Fruit fly (Drosophila melanogaster) whole organism, embryonic: ENCODE data around the gene CG46465.

ENCODE experiments used
- Atf-2 ChIP-seq: fragments of 200-800 bp; sonication (Bioruptor generic); optimal IDR thresholded peaks from 2 replicates; lab custom pipeline; 2016; ENCODE audit warnings: missing biosample characterization, missing genetic modification characterization
- Atf6 ChIP-seq: fragments of 200-800 bp; sonication (Bioruptor generic); IDR thresholded peaks from 2 replicates; pipeline ENCODE4 v1.3.6; 2022; ENCODE audit warnings: missing biosample characterization, missing genetic modification characterization
- CG11085 ChIP-seq: fragments of 200-800 bp; sonication (Bioruptor generic); IDR thresholded peaks from 2 replicates; pipeline ENCODE4 v1.3.6; 2022; ENCODE audit warnings: missing biosample characterization, missing genetic modification characterization
- CG11093 ChIP-seq: fragments of 200-800 bp; sonication (Bioruptor generic); IDR thresholded peaks from 3 replicates; pipeline ENCODE4 v1.3.6; 2022; ENCODE audit warnings: missing biosample characterization, missing genetic modification characterization
- CG11504 ChIP-seq: fragments of 200-800 bp; sonication (Bioruptor generic); optimal IDR thresholded peaks from 3 replicates; lab custom pipeline; 2019; ENCODE audit warnings: missing biosample characterization, mild to moderate bottlenecking, missing genetic modification characterization, moderate library complexity
- CG11696 ChIP-seq: fragments of 200-800 bp; sonication (Bioruptor generic); IDR thresholded peaks from 2 replicates; pipeline ENCODE4 v1.3.6; 2022; ENCODE audit warnings: missing biosample characterization, missing genetic modification characterization
- CG12391 ChIP-seq: fragments of 200-800 bp; sonication (Bioruptor generic); optimal IDR thresholded peaks from 3 replicates; lab custom pipeline; 2018; ENCODE audit warnings: missing biosample characterization, mild to moderate bottlenecking, missing genetic modification characterization, moderate library complexity
- CG15479 ChIP-seq: fragments of 200-800 bp; sonication (Bioruptor generic); optimal IDR thresholded peaks from 3 replicates; lab custom pipeline; 2019; ENCODE audit warnings: missing biosample characterization, mild to moderate bottlenecking, missing genetic modification characterization, moderate library complexity
- CG15514 ChIP-seq: fragments of 200-800 bp; sonication (Bioruptor generic); optimal IDR thresholded peaks from 3 replicates; lab custom pipeline; 2017; ENCODE audit warnings: missing biosample characterization, missing genetic modification characterization, mild to moderate bottlenecking, moderate library complexity, missing genetic modification reagents
- CG1602 ChIP-seq: fragments of 200-800 bp; sonication (Bioruptor generic); optimal IDR thresholded peaks from 3 replicates; lab custom pipeline; 2016; ENCODE audit warnings: missing biosample characterization, missing genetic modification characterization
- CG17912 ChIP-seq: fragments of 200-800 bp; sonication (Bioruptor generic); optimal IDR thresholded peaks from 2 replicates; lab custom pipeline; 2018; ENCODE audit warnings: missing biosample characterization, mild to moderate bottlenecking, missing genetic modification characterization
- CG18599 ChIP-seq: fragments of 200-800 bp; sonication (Bioruptor generic); optimal IDR thresholded peaks from 3 replicates; lab custom pipeline; 2017; ENCODE audit warnings: missing biosample characterization, missing genetic modification characterization, mild to moderate bottlenecking, moderate library complexity, missing genetic modification reagents
- CG34376 ChIP-seq: fragments of 200-800 bp; sonication (Bioruptor generic); optimal IDR thresholded peaks from 2 replicates; lab custom pipeline; 2018; ENCODE audit warnings: missing biosample characterization, mild to moderate bottlenecking, missing genetic modification characterization
- CG6272 ChIP-seq: fragments of 200-800 bp; sonication (Bioruptor generic); IDR thresholded peaks from 2 replicates; pipeline ENCODE4 v1.3.6; 2022; ENCODE audit warnings: missing biosample characterization, missing genetic modification characterization
- CG6791 ChIP-seq: fragments of 200-800 bp; sonication (Bioruptor generic); IDR thresholded peaks from 3 replicates; pipeline ENCODE4 v1.3.6; 2022; ENCODE audit warnings: missing biosample characterization, missing genetic modification characterization; ENCODE audit not compliant: partially characterized antibody
- CG8765 ChIP-seq: fragments of 200-800 bp; sonication (Bioruptor generic); IDR thresholded peaks from 2 replicates; pipeline ENCODE4 v1.3.6; 2022; ENCODE audit warnings: missing biosample characterization, missing genetic modification characterization
- CrebB ChIP-seq: fragments of 200-800 bp; sonication (Bioruptor generic); optimal IDR thresholded peaks from 3 replicates; lab custom pipeline; 2018; ENCODE audit warnings: missing biosample characterization, mild to moderate bottlenecking, missing genetic modification characterization
- H15 ChIP-seq: fragments of 200-800 bp; sonication (Bioruptor generic); IDR thresholded peaks from 3 replicates; pipeline ENCODE4 v1.3.6; 2022; ENCODE audit warnings: missing biosample characterization, missing genetic modification characterization
- Hand ChIP-seq: fragments of 200-800 bp; sonication (Bioruptor generic); optimal IDR thresholded peaks from 2 replicates; lab custom pipeline; 2017; ENCODE audit warnings: mild to moderate bottlenecking, missing biosample characterization, missing genetic modification reagents, missing genetic modification characterization
- Hsf ChIP-seq: fragments of 200-800 bp; sonication (Bioruptor generic); optimal IDR thresholded peaks from 3 replicates; lab custom pipeline; 2016; ENCODE audit warnings: missing biosample characterization, missing genetic modification characterization
- Jarid2 ChIP-seq: fragments of 200-800 bp; sonication (Bioruptor generic); optimal IDR thresholded peaks from 3 replicates; lab custom pipeline; 2017; ENCODE audit warnings: mild to moderate bottlenecking, missing biosample characterization, missing genetic modification reagents, missing genetic modification characterization
- MBD-R2 ChIP-seq: fragments of 200-800 bp; sonication (Bioruptor generic); IDR thresholded peaks from 2 replicates; pipeline ENCODE4 v1.3.6; 2022; ENCODE audit warnings: missing biosample characterization, missing genetic modification characterization
- MESR4 ChIP-seq: fragments of 200-800 bp; sonication (Bioruptor generic); optimal IDR thresholded peaks from 2 replicates; lab custom pipeline; 2018; ENCODE audit warnings: missing biosample characterization, mild to moderate bottlenecking, missing genetic modification characterization, moderate library complexity
- Med ChIP-seq: fragments of 200-800 bp; sonication (Bioruptor generic); peaks from one replicate; lab custom pipeline; 2016; ENCODE audit warnings: missing biosample characterization, missing genetic modification characterization, mild to moderate bottlenecking, inconsistent platforms, moderate library complexity
- Nf-YB ChIP-seq: fragments of 200-800 bp; sonication (Bioruptor generic); optimal IDR thresholded peaks from 3 replicates; lab custom pipeline; 2019; ENCODE audit warnings: missing biosample characterization, mild to moderate bottlenecking, missing genetic modification characterization, moderate library complexity
- Sin3A ChIP-seq: fragments of >200 bp; optimal IDR thresholded peaks from 2 replicates; lab custom pipeline; 2018
- Vsx1 ChIP-seq: fragments of 200-800 bp; sonication (Bioruptor generic); optimal IDR thresholded peaks from 2 replicates; lab custom pipeline; 2017; ENCODE audit warnings: missing biosample characterization, mild to moderate bottlenecking, missing genetic modification characterization, missing genetic modification reagents
- ara ChIP-seq: fragments of 200-800 bp; sonication (Bioruptor generic); IDR thresholded peaks from 2 replicates; pipeline ENCODE4 v1.3.6; 2022; ENCODE audit warnings: missing biosample characterization, missing genetic modification characterization
- bigmax ChIP-seq: fragments of 200-800 bp; sonication (Bioruptor generic); optimal IDR thresholded peaks from 2 replicates; lab custom pipeline; 2018; ENCODE audit warnings: missing biosample characterization, mild to moderate bottlenecking, missing genetic modification characterization
- ewg ChIP-seq: fragments of 200-800 bp; sonication (Bioruptor generic); optimal IDR thresholded peaks from 3 replicates; lab custom pipeline; 2017; ENCODE audit warnings: mild to moderate bottlenecking, missing biosample characterization, missing genetic modification reagents, missing genetic modification characterization
- fd102C ChIP-seq: fragments of 200-800 bp; sonication (Bioruptor generic); optimal IDR thresholded peaks from 2 replicates; lab custom pipeline; 2018; ENCODE audit warnings: missing biosample characterization, mild to moderate bottlenecking, missing genetic modification characterization, moderate library complexity
- ftz-f1 ChIP-seq: fragments of 200-800 bp; sonication (Bioruptor generic); optimal IDR thresholded peaks from 2 replicates; lab custom pipeline; 2016; ENCODE audit warnings: missing biosample characterization, missing genetic modification characterization
- grau ChIP-seq: fragments of 200-800 bp; optimal IDR thresholded peaks from 3 replicates; lab custom pipeline; 2019; ENCODE audit warnings: missing biosample characterization, mild to moderate bottlenecking, missing genetic modification characterization, moderate library complexity
- her ChIP-seq: fragments of 200-800 bp; sonication (Bioruptor generic); optimal IDR thresholded peaks from 2 replicates; lab custom pipeline; 2016; ENCODE audit warnings: missing biosample characterization, missing genetic modification characterization
- hkb ChIP-seq, 2 experiments: fragments of 200-800 bp in 1 of 2; fragments of >200 bp in 1 of 2; sonication (Bioruptor generic) in 1 of 2; IDR thresholded peaks in 1 of 2; optimal IDR thresholded peaks in 1 of 2; 2 replicates each; pipeline versions ENCODE4 v1.3.6 to Lab custom; 2017 to 2022; ENCODE audit warnings: missing biosample characterization in 1 of 2, missing genetic modification characterization in 1 of 2
- insv ChIP-seq, 2 experiments: fragments of 200-800 bp; sonication (Bioruptor generic); optimal IDR thresholded peaks; 3 replicates each; lab custom pipeline; 2016 to 2018; ENCODE audit warnings: missing biosample characterization in 2 of 2, missing genetic modification characterization in 2 of 2
- kah ChIP-seq: fragments of 200-800 bp; sonication (Bioruptor generic); optimal IDR thresholded peaks from 2 replicates; lab custom pipeline; 2018; ENCODE audit warnings: missing biosample characterization, mild to moderate bottlenecking, missing genetic modification characterization
- kay ChIP-seq: fragments of 200-800 bp; sonication (Bioruptor generic); optimal IDR thresholded peaks from 2 replicates; lab custom pipeline; 2016; ENCODE audit warnings: missing biosample characterization, missing genetic modification characterization
- lab ChIP-seq: fragments of 200-800 bp; sonication (Bioruptor generic); optimal IDR thresholded peaks from 3 replicates; lab custom pipeline; 2017; ENCODE audit warnings: missing biosample characterization, missing genetic modification characterization, mild to moderate bottlenecking, moderate library complexity, missing genetic modification reagents
- lov ChIP-seq, 2 experiments: fragments of 200-800 bp in 1 of 2; fragments of >200 bp in 1 of 2; sonication (Bioruptor generic) in 1 of 2; IDR thresholded peaks in 1 of 2; optimal IDR thresholded peaks in 1 of 2; 2 replicates in 1 of 2; 3 replicates in 1 of 2; pipeline versions ENCODE4 v1.3.6 to Lab custom; 2017 to 2022; ENCODE audit warnings: missing biosample characterization in 1 of 2, missing genetic modification characterization in 1 of 2
- maf-S ChIP-seq: fragments of 200-800 bp; sonication (Bioruptor generic); optimal IDR thresholded peaks from 2 replicates; lab custom pipeline; 2016; ENCODE audit warnings: missing biosample characterization, missing genetic modification characterization
- nmo ChIP-seq: fragments of 200-800 bp; sonication (Bioruptor generic); optimal IDR thresholded peaks from 2 replicates; lab custom pipeline; 2018; ENCODE audit warnings: missing biosample characterization, mild to moderate bottlenecking, missing genetic modification characterization, moderate library complexity
- psq ChIP-seq: fragments of 200-800 bp; sonication (Bioruptor generic); optimal IDR thresholded peaks from 2 replicates; lab custom pipeline; 2017; ENCODE audit warnings: missing biosample characterization, missing genetic modification characterization
- sisA ChIP-seq: fragments of 200-800 bp; sonication (Bioruptor generic); IDR thresholded peaks from 2 replicates; pipeline ENCODE4 v1.3.6; 2022; ENCODE audit warnings: missing biosample characterization, missing genetic modification characterization
- tup ChIP-seq: fragments of 200-800 bp; sonication (Bioruptor generic); optimal IDR thresholded peaks from 2 replicates; lab custom pipeline; 2016; ENCODE audit warnings: missing biosample characterization, mild to moderate bottlenecking, missing genetic modification characterization, moderate library complexity
- tx ChIP-seq: fragments of 200-800 bp; sonication (Bioruptor generic); optimal IDR thresholded peaks from 2 replicates; lab custom pipeline; 2016; ENCODE audit warnings: missing biosample characterization, missing genetic modification characterization
- zen2 ChIP-seq: fragments of 200-800 bp; sonication (Bioruptor generic); IDR thresholded peaks from 3 replicates; pipeline ENCODE4 v1.3.6; 2022; ENCODE audit warnings: missing biosample characterization, missing genetic modification characterization; ENCODE audit not compliant: partially characterized antibody
- zfh2 ChIP-seq: fragments of 200-800 bp; sonication (Bioruptor generic); optimal IDR thresholded peaks from 2 replicates; lab custom pipeline; 2016; ENCODE audit warnings: missing biosample characterization, missing genetic modification characterization

The CG46465 gene

dm6 chr2L:19023972-19024743 lies 31.9 kb downstream of the CG46465 start (continued):
- TF ChIP-seq Jarid2 (GFP tag; lab: Kevin White, UChicago) = peak; percentile 36
- no peak for TF ChIP-seq Atf-2 (GFP tag; lab: Kevin White, UChicago)
- TF ChIP-seq ftz-f1 = no peak
- peak; percentile 84 for TF ChIP-seq grau (tag; lab: Kevin White, UChicago)
- no peak for TF ChIP-seq bigmax
- TF ChIP-seq Hand = peak; percentile 86
- peak; percentile 10; the same call in 1 of the 3 replicates for TF ChIP-seq CG11093 (GFP tag; lab: Robert Waterston, UW)
- no peak for TF ChIP-seq CG6272
- peak; percentile 57 for TF ChIP-seq Nf-YB (GFP tag; lab: Kevin White, UChicago)
- TF ChIP-seq MBD-R2 (GFP tag; lab: Robert Waterston, UW) = no peak
- TF ChIP-seq H15 = no peak
- TF ChIP-seq Med (GFP tag; lab: Kevin White, UChicago) = peak; percentile 67
- TF ChIP-seq CG15514 (GFP tag; lab: Kevin White, UChicago) = peak; percentile 53
- 0 out of 2 replicates have a peak, but pooled peaks have one; percentile 14 for TF ChIP-seq ara (GFP tag; lab: Robert Waterston, UW)
- TF ChIP-seq lab (GFP tag; lab: Kevin White, UChicago) = peak; percentile 86
- TF ChIP-seq insv (GFP tag; optimal IDR thresholded peaks at IDR 0.05; lab: Kevin White, UChicago) = peak in 1 of 2 experiments; percentile 5
- peak; percentile 62 for TF ChIP-seq sisA (GFP tag; lab: Robert Waterston, UW)
- TF ChIP-seq CG11085 (GFP tag; lab: Robert Waterston, UW) = no peak
- TF ChIP-seq tx (GFP tag; lab: Kevin White, UChicago) = no peak
- no peak for TF ChIP-seq maf-S (GFP tag; lab: Kevin White, UChicago)
- TF ChIP-seq CG11696 (GFP tag; lab: Robert Waterston, UW) = no peak
- no peak for TF ChIP-seq hkb (optimal IDR thresholded peaks at IDR 0.05; lab: Kevin White, UChicago)
- TF ChIP-seq hkb (GFP tag; IDR thresholded peaks at IDR 0.05; lab: Robert Waterston, UW) = peak; percentile 68
- TF ChIP-seq Vsx1 (GFP tag; lab: Kevin White, UChicago) = peak; percentile 37
- no peak for TF ChIP-seq tup (GFP tag; lab: Kevin White, UChicago)
- TF ChIP-seq Sin3A (lab: Kevin White, UChicago) = no peak
- no peak for TF ChIP-seq MESR4 (GFP tag; lab: Kevin White, UChicago)
- TF ChIP-seq Atf6 = peak; percentile 70
- TF ChIP-seq lov (optimal IDR thresholded peaks at IDR 0.05; lab: Kevin White, UChicago) = no peak
- TF ChIP-seq lov (GFP tag; IDR thresholded peaks at IDR 0.05; lab: Robert Waterston, UW) = no peak
- peak; percentile 23 for TF ChIP-seq kay
- peak; percentile 45 for TF ChIP-seq Hsf (GFP tag; lab: Kevin White, UChicago)
- TF ChIP-seq nmo (GFP tag; lab: Kevin White, UChicago) = peak; percentile 67
- no peak for TF ChIP-seq zen2 (GFP tag; lab: Robert Waterston, UW)
- peak; percentile 89 for TF ChIP-seq CG11504 (tag; lab: Kevin White, UChicago)
- no peak for TF ChIP-seq fd102C (GFP tag; lab: Kevin White, UChicago)
- no peak for TF ChIP-seq CG15479
- TF ChIP-seq CG17912 (GFP tag; lab: Kevin White, UChicago) = no peak
- TF ChIP-seq CG8765 = no peak
- peak; percentile 92 for TF ChIP-seq CG18599 (GFP tag; lab: Kevin White, UChicago)
- TF ChIP-seq zfh2 (GFP tag; lab: Kevin White, UChicago) = no peak
- peak; percentile 47 for TF ChIP-seq kah (GFP tag; lab: Kevin White, UChicago)
- peak; percentile 38 for TF ChIP-seq psq (GFP tag; lab: Kevin White, UChicago)
- peak; percentile 72 for TF ChIP-seq CG12391 (tag; lab: Kevin White, UChicago)
- no peak for TF ChIP-seq CG6791 (GFP tag; lab: Robert Waterston, UW)
- no peak for TF ChIP-seq CrebB
- TF ChIP-seq ewg (GFP tag; lab: Kevin White, UChicago) = peak; percentile 38
- TF ChIP-seq her (GFP tag; lab: Kevin White, UChicago) = no peak
- TF ChIP-seq CG34376 (GFP tag; lab: Kevin White, UChicago) = peak; percentile 67
- TF ChIP-seq CG1602 (GFP tag; lab: Kevin White, UChicago) = no peak
